Worm (Caenorhabditis elegans) whole organism, L3 larva: ENCODE results near the gene R04E5.8.
A peak's percentile ranks its signal among the peaks of the same experiment; 100 is the strongest.

Source experiments
- R02D3.7 ChIP-seq: fragments of 150-350 bp; optimal IDR thresholded peaks from 2 replicates; lab custom pipeline; 2014; ENCODE audit warnings: missing biosample characterization, missing genetic modification characterization
- ZK546.5 ChIP-seq: sonication (generic microtip); optimal IDR thresholded peaks from 2 replicates; lab custom pipeline; 2017; ENCODE audit warnings: missing biosample characterization, missing genetic modification characterization
- aly-2 ChIP-seq: fragments of 150-350 bp; optimal IDR thresholded peaks from 2 replicates; lab custom pipeline; 2014; ENCODE audit warnings: missing biosample characterization, missing genetic modification characterization
- ama-1 ChIP-seq: fragments of 150-350 bp; optimal IDR thresholded peaks from 2 replicates; lab custom pipeline; 2018
- ceh-16 ChIP-seq: sonication (generic microtip); optimal IDR thresholded peaks from 2 replicates; lab custom pipeline; 2017; ENCODE audit warnings: missing biosample characterization, missing genetic modification characterization
- ceh-28 ChIP-seq: fragments of 150-350 bp; optimal IDR thresholded peaks from 2 replicates; lab custom pipeline; 2014; ENCODE audit warnings: missing biosample characterization, missing genetic modification reagents, missing genetic modification characterization
- ceh-82 ChIP-seq: fragments of 150-350 bp; optimal IDR thresholded peaks from 2 replicates; lab custom pipeline; 2014; ENCODE audit warnings: missing biosample characterization, missing genetic modification characterization
- ceh-9 ChIP-seq: sonication (generic microtip); optimal IDR thresholded peaks from 2 replicates; lab custom pipeline; 2018; ENCODE audit warnings: missing biosample characterization, missing genetic modification characterization
- daf-12 ChIP-seq: fragments of 150-350 bp; optimal IDR thresholded peaks from 2 replicates; lab custom pipeline; 2014; ENCODE audit warnings: missing biosample characterization, missing genetic modification reagents, missing genetic modification characterization
- egl-27 ChIP-seq: sonication (generic microtip); optimal IDR thresholded peaks from 4 replicates; lab custom pipeline; 2017; ENCODE audit warnings: missing biosample characterization, missing genetic modification reagents, missing genetic modification characterization
- egl-5 ChIP-seq: fragments of 150-350 bp; optimal IDR thresholded peaks from 2 replicates; lab custom pipeline; 2017; ENCODE audit warnings: missing biosample characterization, missing genetic modification reagents, missing genetic modification characterization, inconsistent platforms
- elt-1 ChIP-seq: fragments of 150-350 bp; optimal IDR thresholded peaks from 2 replicates; lab custom pipeline; 2014; ENCODE audit warnings: missing biosample characterization, missing genetic modification characterization
- elt-2 ChIP-seq: sonication (generic microtip); optimal IDR thresholded peaks from 2 replicates; lab custom pipeline; 2016; ENCODE audit warnings: missing genetic modification reagents, mild to moderate bottlenecking, missing genetic modification characterization, missing compliant biosample characterization
- elt-3 ChIP-seq, 3 experiments: fragments of 150-350 bp in 1 of 3; sonication (generic microtip) in 2 of 3; optimal IDR thresholded peaks; 2 replicates in 2 of 3; 4 replicates in 1 of 3; lab custom pipeline; 2014 to 2017; ENCODE audit warnings: missing biosample characterization in 3 of 3, missing genetic modification characterization in 3 of 3
- eor-1 ChIP-seq, 2 experiments: fragments of 150-350 bp; optimal IDR thresholded peaks; 2 replicates each; lab custom pipeline; 2014 to 2018; ENCODE audit warnings: missing biosample characterization in 2 of 2, missing genetic modification characterization in 2 of 2
- fkh-10 ChIP-seq: sonication (generic microtip); optimal IDR thresholded peaks from 2 replicates; lab custom pipeline; 2017; ENCODE audit warnings: missing biosample characterization, missing genetic modification reagents, missing genetic modification characterization
- fkh-2 ChIP-seq: fragments of 150-350 bp; optimal IDR thresholded peaks from 2 replicates; lab custom pipeline; 2014; ENCODE audit warnings: missing biosample characterization, missing genetic modification reagents, missing genetic modification characterization
- fos-1 ChIP-seq: fragments of 150-350 bp; optimal IDR thresholded peaks from 2 replicates; lab custom pipeline; 2014; ENCODE audit warnings: missing biosample characterization, missing genetic modification characterization
- hmg-11 ChIP-seq: sonication (generic microtip); optimal IDR thresholded peaks from 2 replicates; lab custom pipeline; 2016; ENCODE audit warnings: missing genetic modification characterization, missing compliant biosample characterization
- jun-1 ChIP-seq: fragments of 150-350 bp; optimal IDR thresholded peaks from 2 replicates; lab custom pipeline; 2014; ENCODE audit warnings: missing biosample characterization, missing genetic modification reagents, missing genetic modification characterization
- lin-15B ChIP-seq: fragments of 150-350 bp; optimal IDR thresholded peaks from 2 replicates; lab custom pipeline; 2014; ENCODE audit warnings: missing biosample characterization, missing genetic modification characterization
- lin-39 ChIP-seq: fragments of 150-350 bp; optimal IDR thresholded peaks from 2 replicates; lab custom pipeline; 2018; ENCODE audit warnings: missing biosample characterization, missing genetic modification reagents, missing genetic modification characterization
- lsy-12 ChIP-seq: sonication (generic microtip); optimal IDR thresholded peaks from 2 replicates; lab custom pipeline; 2016; ENCODE audit warnings: mild to moderate bottlenecking, missing genetic modification characterization, missing compliant biosample characterization
- mdl-1 ChIP-seq: fragments of 150-350 bp; optimal IDR thresholded peaks from 2 replicates; lab custom pipeline; 2014; ENCODE audit warnings: missing biosample characterization, missing genetic modification characterization
- mml-1 ChIP-seq: fragments of 150-350 bp; sonication (generic microtip); optimal IDR thresholded peaks from 3 replicates; lab custom pipeline; 2014; ENCODE audit warnings: missing biosample characterization, missing genetic modification characterization
- nfya-1 ChIP-seq: sonication (generic microtip); optimal IDR thresholded peaks from 2 replicates; lab custom pipeline; 2017; ENCODE audit warnings: missing genetic modification characterization, mild to moderate bottlenecking, missing compliant biosample characterization, antibody characterized with exemption, moderate library complexity; ENCODE audit not compliant: insufficient read depth
- nhr-11 ChIP-seq: fragments of 150-350 bp; optimal IDR thresholded peaks from 2 replicates; lab custom pipeline; 2014; ENCODE audit warnings: missing biosample characterization, missing genetic modification characterization
- nhr-12 ChIP-seq: fragments of 150-350 bp; optimal IDR thresholded peaks from 2 replicates; lab custom pipeline; 2014; ENCODE audit warnings: missing biosample characterization, missing genetic modification characterization
- nhr-23 ChIP-seq: fragments of 150-350 bp; optimal IDR thresholded peaks from 2 replicates; lab custom pipeline; 2014; ENCODE audit warnings: missing biosample characterization, missing genetic modification reagents, missing genetic modification characterization
- nhr-237 ChIP-seq: fragments of 150-350 bp; optimal IDR thresholded peaks from 2 replicates; lab custom pipeline; 2014; ENCODE audit warnings: missing biosample characterization, missing genetic modification characterization
- nhr-25 ChIP-seq: sonication (generic microtip); optimal IDR thresholded peaks from 2 replicates; lab custom pipeline; 2017; ENCODE audit warnings: missing biosample characterization, missing genetic modification characterization
- nhr-28 ChIP-seq: fragments of 150-350 bp; optimal IDR thresholded peaks from 2 replicates; lab custom pipeline; 2014; ENCODE audit warnings: missing biosample characterization, missing genetic modification characterization
- nhr-43 ChIP-seq: sonication (generic microtip); optimal IDR thresholded peaks from 2 replicates; lab custom pipeline; 2016; ENCODE audit warnings: mild to moderate bottlenecking, missing genetic modification characterization, missing compliant biosample characterization; ENCODE audit not compliant: poor library complexity, severe bottlenecking
- nhr-67 ChIP-seq: fragments of 150-350 bp; optimal IDR thresholded peaks from 2 replicates; lab custom pipeline; 2014; ENCODE audit warnings: missing biosample characterization, missing genetic modification characterization
- nhr-76 ChIP-seq: fragments of 150-350 bp; sonication (generic microtip); optimal IDR thresholded peaks from 5 replicates; lab custom pipeline; 2014; ENCODE audit warnings: missing biosample characterization, missing genetic modification characterization
- nhr-77 ChIP-seq: fragments of 150-350 bp; optimal IDR thresholded peaks from 2 replicates; lab custom pipeline; 2014; ENCODE audit warnings: missing biosample characterization, missing genetic modification characterization
- pha-4 ChIP-seq: fragments of 150-350 bp; optimal IDR thresholded peaks from 2 replicates; lab custom pipeline; 2014; ENCODE audit warnings: missing biosample characterization, missing genetic modification reagents, missing genetic modification characterization
- pqm-1 ChIP-seq: fragments of 150-350 bp; optimal IDR thresholded peaks from 2 replicates; lab custom pipeline; 2017; ENCODE audit warnings: missing biosample characterization, missing genetic modification characterization, inconsistent platforms
- sea-2 ChIP-seq: fragments of 150-350 bp; sonication (generic microtip); optimal IDR thresholded peaks from 4 replicates; lab custom pipeline; 2014; ENCODE audit warnings: missing biosample characterization, missing genetic modification reagents, missing genetic modification characterization
- skn-1 ChIP-seq: fragments of 150-350 bp; optimal IDR thresholded peaks from 2 replicates; lab custom pipeline; 2014; ENCODE audit warnings: missing biosample characterization, missing genetic modification characterization
- snpc-4 ChIP-seq: fragments of 150-350 bp; optimal IDR thresholded peaks from 2 replicates; lab custom pipeline; 2014; ENCODE audit warnings: missing biosample characterization, missing genetic modification characterization
- tbx-2 ChIP-seq: sonication (generic microtip); optimal IDR thresholded peaks from 2 replicates; lab custom pipeline; 2016; ENCODE audit warnings: mild to moderate bottlenecking, missing genetic modification characterization, missing compliant biosample characterization
- unc-39 ChIP-seq: sonication (generic microtip); optimal IDR thresholded peaks from 4 replicates; lab custom pipeline; 2017; ENCODE audit warnings: missing biosample characterization, missing genetic modification characterization
- unc-62 ChIP-seq: fragments of 150-350 bp; sonication (generic microtip); optimal IDR thresholded peaks from 4 replicates; lab custom pipeline; 2014; ENCODE audit warnings: missing biosample characterization, missing genetic modification reagents, missing genetic modification characterization
- zag-1 ChIP-seq: fragments of 150-350 bp; optimal IDR thresholded peaks from 2 replicates; lab custom pipeline; 2014; ENCODE audit warnings: missing biosample characterization, missing genetic modification characterization
- ztf-11 ChIP-seq: fragments of 150-350 bp; optimal IDR thresholded peaks from 2 replicates; lab custom pipeline; 2014; ENCODE audit warnings: missing biosample characterization, missing genetic modification characterization
- ztf-4 ChIP-seq: fragments of 150-350 bp; optimal IDR thresholded peaks from 2 replicates; lab custom pipeline; 2014; ENCODE audit warnings: missing biosample characterization, missing genetic modification characterization

The R04E5.8 gene

DNA sequence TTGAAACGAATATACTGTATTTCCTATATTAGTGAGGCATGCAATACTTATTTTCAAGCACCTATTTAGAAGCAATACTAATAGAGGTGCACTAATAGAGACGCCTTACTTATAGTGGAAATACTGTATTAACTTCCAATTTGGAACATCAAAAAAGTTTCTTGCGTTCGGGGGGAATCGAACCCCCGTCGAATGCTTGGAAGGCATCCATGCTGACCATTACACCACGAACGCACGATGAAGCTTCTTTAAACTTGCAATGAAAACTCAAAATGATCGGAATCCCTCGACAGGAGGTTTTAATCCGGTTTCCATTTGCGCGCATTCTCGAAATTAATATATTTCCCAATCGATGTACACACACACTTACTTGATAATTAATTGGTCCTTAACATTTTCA is 32.3 kb upstream of the R04E5.8 start:
- TF ChIP-seq nhr-43 (tag; lab: Kevin White, UChicago): peak; percentile 18
- no peak for TF ChIP-seq lin-39 (tag; lab: Kevin White, UChicago)
- peak; percentile 6 for TF ChIP-seq nfya-1 (tag; lab: Kevin White, UChicago)
- TF ChIP-seq, all 47 proteins: peak for 2

DNA sequence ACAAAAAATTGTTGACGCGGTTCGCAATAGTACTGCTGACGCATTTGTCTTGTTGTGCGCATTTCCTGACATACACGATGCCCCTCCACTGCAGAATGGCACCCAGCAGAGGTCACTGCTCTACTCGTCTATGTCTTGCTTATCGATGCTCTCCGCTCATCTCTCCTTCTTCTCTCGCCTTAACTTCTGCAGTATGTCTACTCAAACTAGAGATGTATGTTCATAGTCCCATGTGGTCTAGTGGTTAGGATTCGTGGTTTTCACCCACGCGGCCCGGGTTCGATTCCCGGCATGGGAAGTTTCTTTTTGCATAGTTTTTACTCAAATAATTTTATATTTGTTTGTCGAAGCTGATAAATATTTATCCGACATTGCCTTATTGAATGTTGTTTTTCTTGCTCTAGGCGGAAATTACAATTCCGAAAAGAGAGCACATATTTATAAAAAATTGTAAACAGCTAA is 30.0 kb upstream of the R04E5.8 start, which contains the start of gene C28G1.2:
Gene C28G1.2 (plus strand): TSS at position 130 of the 462 bp plus-strand sequence.
- TF ChIP-seq ceh-28 (tag; lab: Kevin White, UChicago) (peak; percentile 93), ceh-16 (peak; percentile 22), fos-1 (tag; lab: Kevin White, UChicago) (no peak), skn-1 (peak; percentile 85), lin-39 (tag; lab: Kevin White, UChicago) (peak; percentile 87), sea-2 (peak; percentile 87), snpc-4 (tag; lab: Kevin White, UChicago) (peak; percentile 68), ceh-9 (no peak), R02D3.7 (tag; lab: Kevin White, UChicago) (peak; percentile 78), ztf-4 (tag; lab: Kevin White, UChicago) (peak; percentile 5), nhr-43 (tag; lab: Kevin White, UChicago) (peak; percentile 95), egl-5 (tag; lab: Kevin White, UChicago) (peak; percentile 77), daf-12 (tag; lab: Kevin White, UChicago) (no peak), ztf-11 (tag; lab: Kevin White, UChicago) (no peak), eor-1 (tag; optimal IDR thresholded peaks at IDR 0.05; lab: Kevin White, UChicago) (no peak), fkh-10 (no peak), hmg-11 (tag; lab: Kevin White, UChicago) (peak; percentile 100), elt-1 (tag; lab: Kevin White, UChicago) (peak; percentile 33), jun-1 (tag; lab: Kevin White, UChicago) (peak; percentile 93), nhr-11 (peak; percentile 68), ZK546.5 (tag; lab: Kevin White, UChicago) (no peak), tbx-2 (peak; percentile 94), nhr-12 (tag; lab: Kevin White, UChicago) (no peak), unc-62 (GFP tag; lab: Kevin White, UChicago) (peak; percentile 82), elt-2 (peak; percentile 40), pha-4 (tag; lab: Kevin White, UChicago) (peak; percentile 89), mdl-1 (tag; lab: Kevin White, UChicago) (peak; percentile 67), nhr-23 (tag; lab: Kevin White, UChicago) (peak; percentile 94), lin-15B (tag; lab: Kevin White, UChicago) (peak; percentile 76), elt-3 (tag; optimal IDR thresholded peaks at IDR 0.05; lab: Kevin White, UChicago) (peak in 1 of 3 experiments; percentile 69), mml-1 (no peak), pqm-1 (tag; lab: Kevin White, UChicago) (peak; percentile 53), nhr-77 (peak; percentile 74), nhr-25 (tag; lab: Kevin White, UChicago) (peak; percentile 82), fkh-2 (tag; lab: Kevin White, UChicago) (no peak), nfya-1 (tag; lab: Kevin White, UChicago) (peak; percentile 80), ceh-82 (tag; lab: Kevin White, UChicago) (peak; percentile 83), nhr-28 (tag; lab: Kevin White, UChicago) (no peak), lsy-12 (tag; lab: Kevin White, UChicago) (peak; percentile 94), aly-2 (tag; lab: Kevin White, UChicago) (no peak), nhr-76 (tag; lab: Kevin White, UChicago) (peak; percentile 73), egl-27 (tag; lab: Kevin White, UChicago) (peak; percentile 88), ama-1 (lab: Kevin White, UChicago) (no peak), unc-39 (tag; lab: Kevin White, UChicago) (no peak), zag-1 (tag; lab: Kevin White, UChicago) (peak; percentile 53), nhr-67 (no peak), nhr-237 (tag; lab: Kevin White, UChicago) (no peak)
- TF ChIP-seq, all 47 proteins: peak for 31
